Fruit fly (Drosophila melanogaster) whole organism, adult: Measurements from ENCODE around the gene CG46310.

Experiments
- CG14711 ChIP-seq: fragments of 200-800 bp; sonication (Bioruptor generic); optimal IDR thresholded peaks from 2 replicates; lab custom pipeline; 2018; ENCODE audit warnings: missing biosample characterization, mild to moderate bottlenecking, missing genetic modification characterization, moderate library complexity
- CG5204 ChIP-seq: fragments of 200-800 bp; sonication (Bioruptor generic); optimal IDR thresholded peaks from 2 replicates; lab custom pipeline; 2016; ENCODE audit warnings: missing biosample characterization, missing genetic modification characterization
- CG7045 ChIP-seq: fragments of 200-800 bp; sonication (Bioruptor generic); optimal IDR thresholded peaks from 2 replicates; lab custom pipeline; 2017; ENCODE audit warnings: missing biosample characterization, mild to moderate bottlenecking, missing genetic modification characterization
- Crg-1 ChIP-seq: fragments of 200-800 bp; sonication (Bioruptor generic); optimal IDR thresholded peaks from 2 replicates; lab custom pipeline; 2016; ENCODE audit warnings: missing biosample characterization, missing genetic modification characterization
- Hr96 ChIP-seq: fragments of 200-800 bp; sonication (Bioruptor generic); optimal IDR thresholded peaks from 2 replicates; lab custom pipeline; 2016; ENCODE audit warnings: missing biosample characterization, missing genetic modification characterization
- cnc ChIP-seq, 2 experiments: fragments of >200 bp; optimal IDR thresholded peaks; 2 replicates each; lab custom pipeline; 2017
- kay ChIP-seq: fragments of 200-800 bp; sonication (Bioruptor generic); peaks from one replicate; lab custom pipeline; 2016; ENCODE audit warnings: missing biosample characterization, missing genetic modification characterization, borderline replicate concordance
- toe ChIP-seq: fragments of 200-800 bp; sonication (Bioruptor generic); optimal IDR thresholded peaks from 2 replicates; lab custom pipeline; 2016; ENCODE audit warnings: missing biosample characterization, missing genetic modification characterization

dm6 chr3R:23159289-23159956, 14.2 kb upstream of the CG46310 start, which contains the start of gene VhaAC39-2:
- TF ChIP-seq toe (GFP tag; lab: Kevin White, UChicago) (peak; percentile 36), CG5204 (GFP tag; lab: Kevin White, UChicago) (no peak), cnc (optimal IDR thresholded peaks at IDR 0.05; lab: Kevin White, UChicago) (no peak), kay (GFP tag; lab: Kevin White, UChicago) (peak; percentile 11), Hr96 (peak; percentile 26), Crg-1 (GFP tag; lab: Kevin White, UChicago) (no peak), CG7045 (GFP tag; lab: Kevin White, UChicago) (peak; percentile 64), CG14711 (tag; lab: Kevin White, UChicago) (no peak)
